Fruit fly (Drosophila melanogaster) whole organism, prepupa: Measurements from ENCODE around the gene Cpr65Eb.

Experiments used
- CG10631 ChIP-seq: fragments of 200-800 bp; sonication (Bioruptor generic); optimal IDR thresholded peaks from 2 replicates; lab custom pipeline; 2016; ENCODE audit warnings: missing biosample characterization, missing genetic modification characterization
- CG10669 ChIP-seq: fragments of 200-800 bp; sonication (Bioruptor generic); optimal IDR thresholded peaks from 3 replicates; lab custom pipeline; 2018; ENCODE audit warnings: missing biosample characterization, mild to moderate bottlenecking, missing genetic modification characterization, moderate library complexity
- CG11294 ChIP-seq: fragments of 200-800 bp; sonication (Bioruptor generic); IDR thresholded peaks from 2 replicates; pipeline ENCODE4 v1.3.6; 2022; ENCODE audit warnings: missing biosample characterization, missing genetic modification characterization
- CG15336 ChIP-seq: fragments of 200-800 bp; sonication (Bioruptor generic); IDR thresholded peaks from 2 replicates; pipeline ENCODE4 v1.3.6; 2022; ENCODE audit warnings: missing biosample characterization, missing genetic modification characterization
- CG31627 ChIP-seq: fragments of 200-800 bp; sonication (Bioruptor generic); optimal IDR thresholded peaks from 3 replicates; lab custom pipeline; 2016; ENCODE audit warnings: missing biosample characterization, missing genetic modification characterization
- CG4318 ChIP-seq: fragments of 200-800 bp; sonication (Bioruptor generic); optimal IDR thresholded peaks from 3 replicates; lab custom pipeline; 2017; ENCODE audit warnings: missing biosample characterization, mild to moderate bottlenecking, missing genetic modification characterization
- CG6163 ChIP-seq: fragments of 200-800 bp; sonication (Bioruptor generic); IDR thresholded peaks from 3 replicates; pipeline ENCODE4 v1.3.6; 2022; ENCODE audit warnings: missing biosample characterization, missing genetic modification characterization
- CG6792 ChIP-seq: fragments of 200-800 bp; sonication (Bioruptor generic); optimal IDR thresholded peaks from 3 replicates; lab custom pipeline; 2016; ENCODE audit warnings: missing biosample characterization, missing genetic modification characterization
- CG7368 ChIP-seq: fragments of 200-800 bp; sonication (Bioruptor generic); optimal IDR thresholded peaks from 3 replicates; lab custom pipeline; 2016; ENCODE audit warnings: missing biosample characterization, missing genetic modification characterization
- CG8119 ChIP-seq: fragments of 200-800 bp; sonication (Bioruptor generic); IDR thresholded peaks from 3 replicates; pipeline ENCODE4 v1.3.6; 2022; ENCODE audit warnings: missing biosample characterization, missing genetic modification characterization
- CG8632 ChIP-seq: fragments of 200-800 bp; sonication (Bioruptor generic); optimal IDR thresholded peaks from 3 replicates; lab custom pipeline; 2016; ENCODE audit warnings: missing biosample characterization, missing genetic modification characterization
- CG9139 ChIP-seq: fragments of 200-800 bp; sonication (Bioruptor generic); optimal IDR thresholded peaks from 3 replicates; lab custom pipeline; 2017; ENCODE audit warnings: missing biosample characterization, mild to moderate bottlenecking, missing genetic modification characterization
- Eip78C ChIP-seq: fragments of 200-800 bp; sonication (Bioruptor generic); peaks from one replicate; lab custom pipeline; 2016; ENCODE audit warnings: missing biosample characterization, missing genetic modification characterization
- Ets96B ChIP-seq: fragments of 200-800 bp; optimal IDR thresholded peaks from 2 replicates; lab custom pipeline; 2019; ENCODE audit warnings: missing biosample characterization, mild to moderate bottlenecking, missing genetic modification characterization, moderate library complexity
- Hr38 ChIP-seq: sonication (Bioruptor generic); optimal IDR thresholded peaks from 2 replicates; lab custom pipeline; 2016; ENCODE audit warnings: missing biosample characterization, missing genetic modification characterization
- Hr39 ChIP-seq: fragments of 200-800 bp; sonication (Bioruptor generic); optimal IDR thresholded peaks from 2 replicates; lab custom pipeline; 2016; ENCODE audit warnings: missing biosample characterization, missing genetic modification characterization
- Lpt ChIP-seq: fragments of 200-800 bp; sonication (Bioruptor generic); optimal IDR thresholded peaks from 3 replicates; lab custom pipeline; 2016; ENCODE audit warnings: missing biosample characterization, missing genetic modification characterization
- Met ChIP-seq: fragments of 200-800 bp; sonication (Bioruptor generic); optimal IDR thresholded peaks from 3 replicates; lab custom pipeline; 2016; ENCODE audit warnings: missing biosample characterization, missing genetic modification characterization
- OdsH ChIP-seq: fragments of 200-800 bp; sonication (Bioruptor generic); optimal IDR thresholded peaks from 3 replicates; lab custom pipeline; 2016; ENCODE audit warnings: missing biosample characterization, missing genetic modification characterization
- Smox ChIP-seq: fragments of 200-800 bp; sonication (Bioruptor generic); optimal IDR thresholded peaks from 3 replicates; lab custom pipeline; 2016; ENCODE audit warnings: missing biosample characterization, missing genetic modification characterization
- Sox102F ChIP-seq: fragments of 200-800 bp; sonication (Bioruptor generic); optimal IDR thresholded peaks from 2 replicates; lab custom pipeline; 2016; ENCODE audit warnings: missing biosample characterization, mild to moderate bottlenecking, missing genetic modification characterization
- Sox15 ChIP-seq: fragments of 200-800 bp; sonication (Bioruptor generic); optimal IDR thresholded peaks from 3 replicates; lab custom pipeline; 2016; ENCODE audit warnings: missing biosample characterization, missing genetic modification characterization
- achi ChIP-seq: fragments of 200-800 bp; sonication (Bioruptor generic); optimal IDR thresholded peaks from 3 replicates; lab custom pipeline; 2016; ENCODE audit warnings: missing biosample characterization, missing genetic modification characterization
- acj6 ChIP-seq: fragments of 200-800 bp; sonication (Bioruptor generic); optimal IDR thresholded peaks from 3 replicates; lab custom pipeline; 2016; ENCODE audit warnings: missing biosample characterization, missing genetic modification characterization
- cyc ChIP-seq: fragments of 200-800 bp; sonication (Bioruptor generic); optimal IDR thresholded peaks from 3 replicates; lab custom pipeline; 2016; ENCODE audit warnings: missing biosample characterization, missing genetic modification characterization
- dac ChIP-seq: fragments of 200-800 bp; sonication (Bioruptor generic); optimal IDR thresholded peaks from 2 replicates; lab custom pipeline; 2017; ENCODE audit warnings: missing biosample characterization, mild to moderate bottlenecking, missing genetic modification characterization
- dsx ChIP-seq: fragments of 200-800 bp; optimal IDR thresholded peaks from 3 replicates; lab custom pipeline; 2019; ENCODE audit warnings: missing biosample characterization, mild to moderate bottlenecking, missing genetic modification characterization, moderate library complexity; ENCODE audit not compliant: poor library complexity, severe bottlenecking
- fd59A ChIP-seq: fragments of 200-800 bp; sonication (Bioruptor generic); optimal IDR thresholded peaks from 2 replicates; lab custom pipeline; 2017; ENCODE audit warnings: missing biosample characterization, mild to moderate bottlenecking, missing genetic modification characterization, missing genetic modification reagents
- fd85E ChIP-seq: fragments of 200-800 bp; sonication (Bioruptor generic); optimal IDR thresholded peaks from 3 replicates; lab custom pipeline; 2016; ENCODE audit warnings: missing biosample characterization, missing genetic modification characterization
- lz ChIP-seq: fragments of 200-800 bp; sonication (Bioruptor generic); optimal IDR thresholded peaks from 3 replicates; lab custom pipeline; 2016; ENCODE audit warnings: missing biosample characterization, missing genetic modification characterization
- pdm3 ChIP-seq: fragments of 200-800 bp; sonication (Bioruptor generic); optimal IDR thresholded peaks from 3 replicates; lab custom pipeline; 2016; ENCODE audit warnings: missing biosample characterization, missing genetic modification characterization
- salr ChIP-seq, 2 experiments: fragments of 200-800 bp; sonication (Bioruptor generic); optimal IDR thresholded peaks; 3 replicates each; lab custom pipeline; 2016 to 2018; ENCODE audit warnings: missing biosample characterization in 2 of 2, missing genetic modification characterization in 2 of 2, mild to moderate bottlenecking in 1 of 2
- spab ChIP-seq: fragments of 200-800 bp; sonication (Bioruptor generic); optimal IDR thresholded peaks from 2 replicates; lab custom pipeline; 2017; ENCODE audit warnings: missing biosample characterization, mild to moderate bottlenecking, missing genetic modification characterization, missing genetic modification reagents
- svp ChIP-seq: fragments of 200-800 bp; sonication (Bioruptor generic); peaks from one replicate; lab custom pipeline; 2016; ENCODE audit warnings: missing biosample characterization, missing genetic modification characterization
- topi ChIP-seq: fragments of 200-800 bp; sonication (Bioruptor generic); optimal IDR thresholded peaks from 3 replicates; lab custom pipeline; 2016; ENCODE audit warnings: missing biosample characterization, missing genetic modification characterization
- vri ChIP-seq: fragments of 200-800 bp; sonication (Bioruptor generic); optimal IDR thresholded peaks from 3 replicates; lab custom pipeline; 2016; ENCODE audit warnings: missing biosample characterization, mild to moderate bottlenecking, missing genetic modification characterization

Gene Cpr65Eb

DNA sequence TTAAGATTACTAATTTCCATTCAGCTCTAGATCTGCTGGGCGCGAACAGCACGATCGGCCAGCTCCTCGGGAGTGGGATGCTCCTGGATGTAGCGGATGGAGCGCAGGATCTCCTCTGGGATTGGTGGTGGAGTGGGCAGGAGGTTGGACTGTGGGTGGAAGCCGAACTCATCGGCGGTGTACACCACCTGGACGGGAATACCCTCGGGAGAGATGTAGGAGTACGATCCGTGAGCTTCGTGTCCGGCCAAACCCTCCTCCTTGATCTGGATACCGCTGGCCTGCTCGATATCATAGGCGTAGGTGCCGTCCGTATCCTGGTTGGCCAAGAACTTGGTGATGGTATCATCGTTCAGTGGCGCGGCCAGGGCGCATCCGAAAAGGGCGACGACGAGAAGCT, 2.5 kb downstream of the Cpr65Eb start:
- TF ChIP-seq Met (no peak), CG4318 (no peak), pdm3 (GFP tag; lab: Kevin White, UChicago) (no peak), topi (GFP tag; lab: Kevin White, UChicago) (no peak), CG8632 (no peak), dac (GFP tag; lab: Kevin White, UChicago) (no peak), Lpt (GFP tag; lab: Kevin White, UChicago) (no peak), Hr38 (GFP tag; lab: Kevin White, UChicago) (no peak), fd59A (GFP tag; lab: Kevin White, UChicago) (no peak), OdsH (GFP tag; lab: Kevin White, UChicago) (no peak), salr (GFP tag; optimal IDR thresholded peaks at IDR 0.05; lab: Kevin White, UChicago) (no peak), CG15336 (GFP tag; lab: Robert Waterston, UW) (no peak), Eip78C (no peak)
- TF ChIP-seq, all 60 proteins: peak for 0

DNA sequence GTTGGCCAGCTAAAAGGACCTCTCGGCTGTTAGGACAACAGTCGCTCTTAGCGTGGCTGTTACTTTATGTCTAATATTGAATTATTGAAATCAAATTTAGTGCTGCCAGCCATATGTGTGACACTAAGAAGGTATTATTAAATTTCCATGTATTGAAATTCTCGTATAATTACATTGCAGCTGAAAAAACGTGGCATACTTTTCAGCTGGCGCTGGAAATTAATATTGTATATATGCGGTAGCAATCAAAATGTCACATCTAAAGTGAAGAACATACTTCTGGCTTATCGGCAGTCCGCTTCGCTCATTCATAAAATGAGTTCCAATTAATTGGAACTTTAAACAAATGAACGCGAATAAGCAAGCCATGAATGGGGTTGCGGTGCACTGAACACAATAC, 6.4 kb downstream of the Cpr65Eb start:
- no peak for TF ChIP-seq cyc (GFP tag; lab: Kevin White, UChicago)
- TF ChIP-seq Eip78C, result no peak
- no peak for TF ChIP-seq CG6792 (GFP tag; lab: Kevin White, UChicago)
- no peak for TF ChIP-seq dsx (GFP tag; lab: Kevin White, UChicago)
- TF ChIP-seq CG11294 (GFP tag; lab: Robert Waterston, UW), result no peak
- no peak for TF ChIP-seq CG31627 (GFP tag; lab: Kevin White, UChicago)
- TF ChIP-seq Ets96B (tag; lab: Kevin White, UChicago), result no peak
- TF ChIP-seq spab (GFP tag; lab: Kevin White, UChicago), result no peak
- no peak for TF ChIP-seq CG6163 (GFP tag; lab: Robert Waterston, UW)

DNA sequence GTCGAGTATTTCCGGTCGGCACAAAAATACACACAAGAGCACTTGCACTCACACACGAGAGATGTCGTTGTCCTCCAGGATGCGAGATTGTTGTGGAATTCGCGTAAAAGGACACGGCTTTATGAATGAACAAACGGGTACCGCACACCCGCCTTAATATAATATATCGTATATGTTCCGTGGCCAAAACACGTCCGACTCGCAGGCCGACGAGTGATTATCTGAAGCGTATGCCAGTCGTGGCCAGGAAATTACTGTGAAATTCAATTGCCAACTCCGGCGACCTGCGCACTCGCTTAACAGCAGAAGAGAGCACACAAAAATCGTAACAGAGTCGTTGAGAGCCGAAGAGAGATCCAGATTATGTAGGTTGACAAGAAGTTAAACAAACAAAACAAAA, 11.3 kb downstream of the Cpr65Eb start, which contains the start of gene CG8641:
Gene CG8641 (minus strand): TSS at position 205 of the 400 bp plus-strand sequence.
- TF ChIP-seq vri (GFP tag; lab: Kevin White, UChicago), result no peak
- TF ChIP-seq CG9139 (GFP tag; lab: Kevin White, UChicago), result no peak
- no peak for TF ChIP-seq dac (GFP tag; lab: Kevin White, UChicago)
- TF ChIP-seq fd85E (GFP tag; lab: Kevin White, UChicago), result no peak
- TF ChIP-seq CG8119 (GFP tag; lab: Robert Waterston, UW), result no peak
- TF ChIP-seq Sox15 (GFP tag; lab: Kevin White, UChicago), result no peak
- TF ChIP-seq achi (GFP tag; lab: Kevin White, UChicago), result no peak
- no peak for TF ChIP-seq spab (GFP tag; lab: Kevin White, UChicago)
- no peak for TF ChIP-seq dsx (GFP tag; lab: Kevin White, UChicago)
- no peak for TF ChIP-seq CG11294 (GFP tag; lab: Robert Waterston, UW)
- no peak for TF ChIP-seq Hr39
- TF ChIP-seq Smox (GFP tag; lab: Kevin White, UChicago), result no peak

DNA sequence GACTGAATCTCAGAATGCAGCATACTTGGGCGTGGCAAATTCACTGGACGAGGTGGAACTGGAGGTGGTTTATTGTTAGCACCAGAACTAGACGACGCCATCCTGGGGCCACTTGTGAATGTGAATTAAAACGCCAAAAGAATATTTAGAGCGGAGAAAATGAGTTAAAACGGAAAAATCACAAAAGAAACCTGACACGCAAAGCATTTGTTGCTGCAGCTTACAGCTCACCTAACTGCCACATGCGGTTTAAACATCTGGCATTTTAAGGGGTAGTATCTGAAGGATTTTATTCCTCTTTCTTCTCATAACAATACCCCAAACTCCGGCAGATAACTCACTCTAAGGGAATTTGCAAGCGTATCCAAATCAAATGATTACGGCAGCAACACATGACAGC, 13.4 kb downstream of the Cpr65Eb start, which contains the start of gene CG34030:
Gene CG34030 (minus strand): TSS at position 101 of the 400 bp plus-strand sequence.
- no peak for TF ChIP-seq CG10631 (GFP tag; lab: Kevin White, UChicago)
- TF ChIP-seq spab (GFP tag; lab: Kevin White, UChicago), result no peak
- TF ChIP-seq CG7368, result no peak
- no peak for TF ChIP-seq achi (GFP tag; lab: Kevin White, UChicago)
- TF ChIP-seq Sox102F (GFP tag; lab: Kevin White, UChicago), result no peak
- no peak for TF ChIP-seq lz (GFP tag; lab: Kevin White, UChicago)
- TF ChIP-seq CG10669 (GFP tag; lab: Kevin White, UChicago), result no peak

DNA sequence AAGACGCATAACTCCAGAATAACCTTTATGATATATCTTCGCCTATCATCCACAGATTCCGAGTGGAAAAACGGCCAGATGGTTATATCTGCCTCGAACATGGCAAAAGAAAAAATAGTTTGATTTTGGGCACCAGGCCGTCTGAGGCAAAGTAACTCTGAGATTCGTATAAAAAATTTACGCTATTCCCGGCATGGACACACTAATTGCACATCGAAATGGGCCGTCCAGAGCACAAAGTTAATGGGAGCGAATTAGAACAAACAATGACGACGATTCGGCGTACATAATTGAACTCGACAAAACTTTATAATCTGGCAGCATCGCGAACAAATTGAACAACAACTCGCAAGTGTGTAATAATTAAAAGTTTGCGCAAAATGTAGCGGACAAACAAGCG, 19.5 kb downstream of the Cpr65Eb start, which contains the start of gene CG32391:
Gene CG32391 (minus strand): TSS at position 101 of the 400 bp plus-strand sequence.
- TF ChIP-seq acj6 (GFP tag; lab: Kevin White, UChicago) (no peak), svp (GFP tag; lab: Kevin White, UChicago) (peak; percentile 39)
